Worm (Caenorhabditis elegans): ENCODE data around the gene Y69E1A.1.

- no peak for TF ChIP-seq snpc-4 (GFP tag; optimal IDR thresholded peaks at IDR 0.05)
- no peak for TF ChIP-seq snpc-4 (tag; optimal IDR thresholded peaks at IDR 0.05)
- TF ChIP-seq hsf-1 (GFP tag; IDR thresholded peaks at IDR 0.05), result no peak
- TF ChIP-seq pbrm-1 (GFP tag; IDR thresholded peaks at IDR 0.05), result no peak
- TF ChIP-seq bed-1 (GFP tag; IDR thresholded peaks at IDR 0.05), result no peak
- TF ChIP-seq zfh-2 (GFP tag; conservative IDR thresholded peaks at IDR 0.05), result no peak
- no peak for TF ChIP-seq ama-1 (optimal IDR thresholded peaks at IDR 0.05)
- no peak for TF ChIP-seq ama-1 (GFP tag; optimal IDR thresholded peaks at IDR 0.05)
Measured at ce11 chrIV:10981761-10982160, 33.1 kb upstream of the Y69E1A.1 start, which contains the start of gene Y43E12A.2.

Data from whole organism, young adult.